In genomic region chrIV:1459419-1459818, ce11 we compare ENCODE assay signal across 3 worm cellular contexts.
TF ChIP-seq lines count a peak whose summit lies in the region.

No protein-coding gene starts in this region.

TF ChIP-seq in whole organism, L3 larva, 47 proteins besides CTCF, POLR2A, EP300 and RAD21:
- TF ChIP-seq nhr-43 (tag; optimal IDR thresholded peaks at IDR 0.05; lab: Kevin White, UChicago; ENCODE audit: poor library complexity, severe bottlenecking) = peak; percentile 20
- no peak for TF ChIP-seq nhr-76 (tag; optimal IDR thresholded peaks at IDR 0.05; lab: Kevin White, UChicago)

TF ChIP-seq in whole organism, L4 larva, 104 proteins besides CTCF, POLR2A, EP300 and RAD21 (continues in another document):
- TF ChIP-seq daf-8 (GFP tag; IDR thresholded peaks at IDR 0.05; lab: Robert Waterston, UW) (no peak), mdl-1 (tag; optimal IDR thresholded peaks at IDR 0.05; lab: Kevin White, UChicago) (no peak), nhr-28 (tag; optimal IDR thresholded peaks at IDR 0.05; lab: Kevin White, UChicago) (no peak), gei-8 (GFP tag; optimal IDR thresholded peaks at IDR 0.05; lab: Kevin White, UChicago) (no peak), set-16 (GFP tag; IDR thresholded peaks at IDR 0.05; lab: Robert Waterston, UW) (no peak), lin-13 (GFP tag; optimal IDR thresholded peaks at IDR 0.05; lab: Kevin White, UChicago) (peak; percentile 63), zfp-3 (GFP tag; conservative IDR thresholded peaks at IDR 0.05; lab: Robert Waterston, UW) (peak; percentile 75), nhr-10 (tag; optimal IDR thresholded peaks at IDR 0.05; lab: Kevin White, UChicago) (no peak), lim-7 (GFP tag; IDR thresholded peaks at IDR 0.05; lab: Robert Waterston, UW) (no peak; the same call in 1 of the 2 replicates), unc-39 (tag; optimal IDR thresholded peaks at IDR 0.05; lab: Kevin White, UChicago) (no peak), dmd-8 (GFP tag; IDR thresholded peaks at IDR 0.05; lab: Robert Waterston, UW) (peak; percentile 13; the same call in 1 of the 2 replicates), ztf-11 (tag; optimal IDR thresholded peaks at IDR 0.05; lab: Kevin White, UChicago) (no peak), lsy-2 (tag; optimal IDR thresholded peaks at IDR 0.05; lab: Kevin White, UChicago) (no peak), snpc-1.2 (GFP tag; IDR thresholded peaks at IDR 0.05; lab: Robert Waterston, UW) (no peak), dmd-6 (GFP tag; IDR thresholded peaks at IDR 0.05; lab: Robert Waterston, UW) (0 out of 2 replicates have a peak, but pooled peaks have one; percentile 14), zag-1 (tag; optimal IDR thresholded peaks at IDR 0.05; lab: Kevin White, UChicago) (no peak), mxl-2 (GFP tag; conservative IDR thresholded peaks at IDR 0.05; lab: Robert Waterston, UW) (0 out of 2 replicates have a peak, but pooled peaks have one; percentile 8), aly-2 (tag; optimal IDR thresholded peaks at IDR 0.05; lab: Kevin White, UChicago) (no peak), dve-1 (tag; optimal IDR thresholded peaks at IDR 0.05; lab: Kevin White, UChicago; ENCODE audit: insufficient read depth) (peak; percentile 16), snpc-4 (tag; optimal IDR thresholded peaks at IDR 0.05; lab: Kevin White, UChicago) (no peak), T20F7.1 (GFP tag; optimal IDR thresholded peaks at IDR 0.05; lab: Kevin White, UChicago) (no peak), ceh-20 (GFP tag; IDR thresholded peaks at IDR 0.05; lab: Robert Waterston, UW) (0 out of 2 replicates have a peak, but pooled peaks have one; percentile 12), mdt-29 (GFP tag; IDR thresholded peaks at IDR 0.05; lab: Robert Waterston, UW) (0 out of 2 replicates have a peak, but pooled peaks have one; percentile 36), zfp-2 (tag; optimal IDR thresholded peaks at IDR 0.05; lab: Kevin White, UChicago) (no peak), Y105C5A.15 (GFP tag; IDR thresholded peaks at IDR 0.05; lab: Robert Waterston, UW) (0 out of 2 replicates have a peak, but pooled peaks have one; percentile 35), nhr-76 (tag; optimal IDR thresholded peaks at IDR 0.05; lab: Kevin White, UChicago) (no peak), madf-9 (GFP tag; conservative IDR thresholded peaks at IDR 0.05; lab: Robert Waterston, UW) (no peak), ceh-62 (tag; optimal IDR thresholded peaks at IDR 0.05; lab: Kevin White, UChicago) (no peak), mep-1 (tag; optimal IDR thresholded peaks at IDR 0.05; lab: Kevin White, UChicago) (peak; percentile 18), T26A8.4 (GFP tag; IDR thresholded peaks at IDR 0.05; lab: Robert Waterston, UW) (0 out of 2 replicates have a peak, but pooled peaks have one; percentile 13), Y75B8A.6 (GFP tag; IDR thresholded peaks at IDR 0.05; lab: Robert Waterston, UW) (no peak), ceh-82 (tag; optimal IDR thresholded peaks at IDR 0.05; lab: Kevin White, UChicago) (no peak), ztf-7 (tag; optimal IDR thresholded peaks at IDR 0.05; lab: Kevin White, UChicago) (no peak), lin-38 (GFP tag; IDR thresholded peaks at IDR 0.05; lab: Robert Waterston, UW) (no peak), ama-1 (optimal IDR thresholded peaks at IDR 0.05; lab: Kevin White, UChicago) (peak; percentile 10), arid-1 (GFP tag; conservative IDR thresholded peaks at IDR 0.05; lab: Robert Waterston, UW) (0 out of 2 replicates have a peak, but pooled peaks have one; percentile 8), F49E8.2 (tag; optimal IDR thresholded peaks at IDR 0.05; lab: Kevin White, UChicago; ENCODE audit: borderline replicate concordance) (no peak), daf-16 (GFP tag; optimal IDR thresholded peaks at IDR 0.05; lab: Kevin White, UChicago) (no peak), daf-16 (tag; optimal IDR thresholded peaks at IDR 0.05; lab: Kevin White, UChicago) (no peak), vab-7 (GFP tag; IDR thresholded peaks at IDR 0.05; lab: Robert Waterston, UW) (no peak), nhr-102 (tag; optimal IDR thresholded peaks at IDR 0.05; lab: Kevin White, UChicago) (peak; percentile 8), fos-1 (tag; optimal IDR thresholded peaks at IDR 0.05; lab: Kevin White, UChicago) (no peak), lin-1 (GFP tag; IDR thresholded peaks at IDR 0.05; lab: Robert Waterston, UW) (no peak; the same call in 1 of the 2 replicates), nhr-77 (tag; optimal IDR thresholded peaks at IDR 0.05; lab: Kevin White, UChicago) (no peak)

TF ChIP-seq in whole organism, young adult, 124 proteins besides CTCF, POLR2A, EP300 and RAD21 (continues in another document):
- TF ChIP-seq somi-1 (GFP tag; optimal IDR thresholded peaks at IDR 0.05; lab: Kevin White, UChicago) (no peak), C17E4.6 (GFP tag; IDR thresholded peaks at IDR 0.05; lab: Robert Waterston, UW) (no peak), sea-2 (GFP tag; IDR thresholded peaks at IDR 0.05; lab: Robert Waterston, UW) (no peak), lsl-1 (GFP tag; optimal IDR thresholded peaks at IDR 0.05; lab: Kevin White, UChicago) (no peak), fkh-3 (tag; optimal IDR thresholded peaks at IDR 0.05; lab: Kevin White, UChicago) (no peak), cebp-2 (GFP tag; IDR thresholded peaks at IDR 0.05; lab: Robert Waterston, UW) (0 out of 2 replicates have a peak, but pooled peaks have one; percentile 29), sptf-2 (GFP tag; optimal IDR thresholded peaks at IDR 0.05; lab: Kevin White, UChicago) (no peak), ceh-91 (GFP tag; IDR thresholded peaks at IDR 0.05; lab: Robert Waterston, UW) (no peak), nfya-1 (tag; optimal IDR thresholded peaks at IDR 0.05; lab: Kevin White, UChicago; ENCODE audit: borderline replicate concordance, insufficient read depth) (no peak), Y95B8A.8 (GFP tag; IDR thresholded peaks at IDR 0.05; lab: Robert Waterston, UW) (0 out of 2 replicates have a peak, but pooled peaks have one; percentile 53), tlf-1 (GFP tag; optimal IDR thresholded peaks at IDR 0.05; lab: Kevin White, UChicago) (no peak), K11D2.4 (GFP tag; IDR thresholded peaks at IDR 0.05; lab: Robert Waterston, UW) (0 out of 2 replicates have a peak, but pooled peaks have one; percentile 67), lin-54 (GFP tag; optimal IDR thresholded peaks at IDR 0.05; lab: Kevin White, UChicago) (no peak), die-1 (tag; optimal IDR thresholded peaks at IDR 0.05; lab: Kevin White, UChicago) (no peak), hlh-12 (tag; optimal IDR thresholded peaks at IDR 0.05; lab: Kevin White, UChicago) (no peak), F57C9.4 (tag; optimal IDR thresholded peaks at IDR 0.05; lab: Kevin White, UChicago) (no peak), F37B4.10 (GFP tag; IDR thresholded peaks at IDR 0.05; lab: Robert Waterston, UW) (no peak), F33H1.4 (GFP tag; IDR thresholded peaks at IDR 0.05; lab: Robert Waterston, UW) (peak; percentile 40; the same call in 1 of the 2 replicates), ceh-79 (tag; optimal IDR thresholded peaks at IDR 0.05; lab: Kevin White, UChicago) (no peak), gei-17 (GFP tag; optimal IDR thresholded peaks at IDR 0.05; lab: Kevin White, UChicago) (no peak), lin-40 (tag; optimal IDR thresholded peaks at IDR 0.05; lab: Kevin White, UChicago) (peak; percentile 49), B0336.3 (GFP tag; IDR thresholded peaks at IDR 0.05; lab: Robert Waterston, UW) (peak; percentile 45; the same call in 1 of the 2 replicates), egl-18 (GFP tag; IDR thresholded peaks at IDR 0.05; lab: Robert Waterston, UW) (no peak), ztf-26 (tag; optimal IDR thresholded peaks at IDR 0.05; lab: Kevin White, UChicago) (peak; percentile 56), ZK185.1 (tag; optimal IDR thresholded peaks at IDR 0.05; lab: Kevin White, UChicago; ENCODE audit: poor library complexity, severe bottlenecking) (peak; percentile 34), F23B12.7 (tag; optimal IDR thresholded peaks at IDR 0.05; lab: Kevin White, UChicago; ENCODE audit: insufficient read depth) (no peak), let-526 (GFP tag; IDR thresholded peaks at IDR 0.05; lab: Robert Waterston, UW) (no peak), dpl-1 (GFP tag; optimal IDR thresholded peaks at IDR 0.05; lab: Kevin White, UChicago) (no peak), ztf-18 (tag; optimal IDR thresholded peaks at IDR 0.05; lab: Kevin White, UChicago) (no peak), athp-1 (tag; optimal IDR thresholded peaks at IDR 0.05; lab: Kevin White, UChicago) (no peak), nhr-80 (tag; optimal IDR thresholded peaks at IDR 0.05; lab: Kevin White, UChicago) (no peak), madf-6 (GFP tag; IDR thresholded peaks at IDR 0.05; lab: Robert Waterston, UW) (no peak), snpc-1.3 (tag; optimal IDR thresholded peaks at IDR 0.05; lab: Kevin White, UChicago; ENCODE audit: insufficient read depth) (no peak), mel-28 (tag; optimal IDR thresholded peaks at IDR 0.05; lab: Kevin White, UChicago; ENCODE audit: borderline replicate concordance) (no peak), madf-3 (GFP tag; IDR thresholded peaks at IDR 0.05; lab: Robert Waterston, UW) (no peak), bed-1 (GFP tag; IDR thresholded peaks at IDR 0.05; lab: Robert Waterston, UW) (no peak), unc-62 (GFP tag; optimal IDR thresholded peaks at IDR 0.05; lab: Kevin White, UChicago) (no peak), efl-1 (GFP tag; optimal IDR thresholded peaks at IDR 0.05; lab: Kevin White, UChicago) (no peak), repo-1 (tag; optimal IDR thresholded peaks at IDR 0.05; lab: Kevin White, UChicago) (peak; percentile 91), C06A6.2 (GFP tag; conservative IDR thresholded peaks at IDR 0.05; lab: Robert Waterston, UW) (no peak), ama-1 (optimal IDR thresholded peaks at IDR 0.05; lab: Kevin White, UChicago) (peak; percentile 9), ama-1 (GFP tag; optimal IDR thresholded peaks at IDR 0.05; lab: Kevin White, UChicago) (no peak), cebp-1 (GFP tag; IDR thresholded peaks at IDR 0.05; lab: Robert Waterston, UW) (no peak), cebp-1 (tag; optimal IDR thresholded peaks at IDR 0.05; lab: Kevin White, UChicago) (peak; percentile 61), lin-26 (GFP tag; IDR thresholded peaks at IDR 0.05; lab: Robert Waterston, UW) (peak; percentile 82), pha-4 (tag; optimal IDR thresholded peaks at IDR 0.05; lab: Kevin White, UChicago) (no peak), xnd-1 (tag; optimal IDR thresholded peaks at IDR 0.05; lab: Kevin White, UChicago) (no peak), ekl-4 (GFP tag; IDR thresholded peaks at IDR 0.05; lab: Robert Waterston, UW) (no peak), Y67H2A.10 (GFP tag; conservative IDR thresholded peaks at IDR 0.05; lab: Robert Waterston, UW) (no peak), Y53G8AR.9 (GFP tag; conservative IDR thresholded peaks at IDR 0.05; lab: Robert Waterston, UW) (peak; percentile 73), hmg-1.2 (GFP tag; IDR thresholded peaks at IDR 0.05; lab: Robert Waterston, UW) (no peak)
